Fruit fly (Drosophila melanogaster): Measurements from ENCODE around the gene Fhos.

Fhos gene

DNA sequence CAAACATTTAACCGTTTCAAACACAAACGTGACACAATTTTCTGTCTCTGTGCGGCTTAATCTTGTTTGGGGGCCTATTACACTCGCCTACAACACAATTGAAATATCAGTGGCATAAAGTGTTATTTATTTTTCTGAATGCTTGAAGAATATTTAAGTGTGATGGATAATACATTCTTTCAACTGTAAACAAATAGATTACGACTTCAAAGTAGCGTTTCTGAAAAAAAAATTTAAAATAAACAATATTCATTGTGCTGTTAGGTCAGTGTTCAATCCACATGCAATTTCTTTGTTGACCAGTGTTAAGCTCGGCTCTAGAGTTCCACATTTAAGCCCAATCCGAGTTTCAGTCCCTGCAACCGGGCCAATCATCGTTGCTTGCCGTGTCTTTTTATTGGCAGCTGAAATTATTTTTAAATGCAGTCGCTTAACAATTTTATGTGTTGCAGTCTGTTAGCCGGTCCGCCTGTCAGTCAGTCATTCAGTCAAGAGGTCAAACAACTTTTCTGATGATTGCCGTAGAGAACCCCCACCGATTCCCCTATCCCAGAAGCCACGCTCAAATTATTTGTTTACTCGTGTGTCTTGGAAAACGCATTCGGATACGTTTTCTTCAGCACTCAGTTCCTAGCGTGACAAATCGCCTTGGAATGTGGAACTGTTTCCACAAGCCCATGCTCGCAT is 19.7 kb downstream of the Fhos start (continued):
- TF ChIP-seq fru (optimal IDR thresholded peaks at IDR 0.05) (no peak), CG11696 (GFP tag; IDR thresholded peaks at IDR 0.05) (no peak), Hr3 (GFP tag; optimal IDR thresholded peaks at IDR 0.05) (peak; percentile 40), CG11695 (GFP tag; IDR thresholded peaks at IDR 0.05) (peak; percentile 73; the same call in 2 of the 3 replicates), CG18262 (tag; optimal IDR thresholded peaks at IDR 0.05) (peak; percentile 86), CG10321 (GFP tag; IDR thresholded peaks at IDR 0.05) (peak; percentile 28; the same call in 1 of the 2 replicates), CG34376 (GFP tag; optimal IDR thresholded peaks at IDR 0.05) (no peak), CG33557 (GFP tag; optimal IDR thresholded peaks at IDR 0.05) (peak; percentile 79), CHES-1-like (GFP tag; optimal IDR thresholded peaks at IDR 0.05) (no peak), CG2116 (GFP tag; optimal IDR thresholded peaks at IDR 0.05) (peak; percentile 35), HLH3B (GFP tag; IDR thresholded peaks at IDR 0.05) (peak; percentile 62), CG13775 (GFP tag; optimal IDR thresholded peaks at IDR 0.05) (peak; percentile 57), CG7271 (tag; optimal IDR thresholded peaks at IDR 0.05) (peak; percentile 33), ATbp (GFP tag; optimal IDR thresholded peaks at IDR 0.05) (peak; percentile 58), CG7928 (GFP tag; optimal IDR thresholded peaks at IDR 0.05) (no peak), CG16815 (GFP tag; optimal IDR thresholded peaks at IDR 0.05) (peak; percentile 41), CG3995 (GFP tag; optimal IDR thresholded peaks at IDR 0.05) (no peak), CG7372 (GFP tag; IDR thresholded peaks at IDR 0.05) (peak; percentile 43; the same call in 1 of the 2 replicates), sqz (GFP tag; optimal IDR thresholded peaks at IDR 0.05) (peak; percentile 57), CG14965 (GFP tag; optimal IDR thresholded peaks at IDR 0.05; ENCODE audit: borderline replicate concordance) (no peak), Max (GFP tag; optimal IDR thresholded peaks at IDR 0.05) (no peak), CG11398 (GFP tag; optimal IDR thresholded peaks at IDR 0.05) (peak; percentile 39), wek (GFP tag; optimal IDR thresholded peaks at IDR 0.05) (peak; percentile 33), Lpt (GFP tag; optimal IDR thresholded peaks at IDR 0.05) (no peak), HmgD (GFP tag; optimal IDR thresholded peaks at IDR 0.05) (no peak), Sox102F (GFP tag; optimal IDR thresholded peaks at IDR 0.05) (peak; percentile 84), CG1602 (GFP tag; optimal IDR thresholded peaks at IDR 0.05) (peak; percentile 60), PHDP (tag; optimal IDR thresholded peaks at IDR 0.05) (peak; percentile 86), salm (tag; optimal IDR thresholded peaks at IDR 0.05) (peak; percentile 41), CG10959 (GFP tag; IDR thresholded peaks at IDR 0.05) (peak; percentile 47; the same call in 1 of the 2 replicates), sim (GFP tag; IDR thresholded peaks at IDR 0.05) (peak; percentile 47; the same call in 1 of the 2 replicates), gt (GFP tag; IDR thresholded peaks at IDR 0.05) (no peak), sc (optimal IDR thresholded peaks at IDR 0.05) (no peak), sc (GFP tag; optimal IDR thresholded peaks at IDR 0.05) (peak; percentile 66), grau (tag; optimal IDR thresholded peaks at IDR 0.05) (peak; percentile 77), CG6683 (GFP tag; optimal IDR thresholded peaks at IDR 0.05) (no peak), lilli (GFP tag; optimal IDR thresholded peaks at IDR 0.05) (peak; percentile 46), CG16779 (GFP tag; IDR thresholded peaks at IDR 0.05) (no peak), CG10267 (tag; optimal IDR thresholded peaks at IDR 0.05) (peak; percentile 83), gcm (GFP tag; optimal IDR thresholded peaks at IDR 0.05) (peak; percentile 79), Tbp (GFP tag; optimal IDR thresholded peaks at IDR 0.05) (no peak), Side (GFP tag; optimal IDR thresholded peaks at IDR 0.05) (peak; percentile 52), CG10366 (GFP tag; IDR thresholded peaks at IDR 0.05) (peak; percentile 56; the same call in 1 of the 2 replicates), jigr1 (GFP tag; IDR thresholded peaks at IDR 0.05) (no peak), Dbx (GFP tag; IDR thresholded peaks at IDR 0.05) (no peak), CG7963 (GFP tag; IDR thresholded peaks at IDR 0.05; ENCODE audit: partially characterized antibody) (no peak), Stat92E (GFP tag; optimal IDR thresholded peaks at IDR 0.05) (peak in 1 of 3 experiments; percentile 6), H15 (GFP tag; IDR thresholded peaks at IDR 0.05) (0 out of 3 replicates have a peak, but pooled peaks have one; percentile 54), cad (GFP tag; optimal IDR thresholded peaks at IDR 0.05) (no peak), Doc2 (GFP tag; IDR thresholded peaks at IDR 0.05) (no peak), ham (GFP tag; IDR thresholded peaks at IDR 0.05) (no peak)

All from whole organism, embryonic.